Worm (Caenorhabditis elegans) whole organism, young adult: Measurements from ENCODE around the gene nos-3.

ENCODE experiments used
- B0336.3 ChIP-seq: fragments of 200-800 bp; sonication (Bioruptor generic); IDR thresholded peaks from 2 replicates; pipeline ENCODE4 v1.3.6; 2022; ENCODE audit warnings: missing genetic modification characterization, missing compliant biosample characterization
- C06A6.2 ChIP-seq: fragments of 200-800 bp; sonication (Bioruptor generic); conservative IDR thresholded peaks from 2 replicates; pipeline ENCODE4 v1.3.6; 2022; ENCODE audit warnings: missing genetic modification characterization, missing compliant biosample characterization
- F10E7.11 ChIP-seq: sonication (generic microtip); optimal IDR thresholded peaks from 2 replicates; lab custom pipeline; 2017; ENCODE audit warnings: mild to moderate bottlenecking, missing genetic modification characterization, moderate library complexity, missing compliant biosample characterization
- F37B4.10 ChIP-seq: fragments of 200-800 bp; sonication (Bioruptor generic); IDR thresholded peaks from 2 replicates; pipeline ENCODE4 v1.3.6; 2022; ENCODE audit warnings: missing genetic modification characterization, missing compliant biosample characterization
- K12H6.12 ChIP-seq: fragments of 200-800 bp; sonication (Bioruptor generic); optimal IDR thresholded peaks from 2 replicates; lab custom pipeline; 2018; ENCODE audit warnings: mild to moderate bottlenecking, missing genetic modification characterization, missing compliant biosample characterization
- Y56A3A.18 ChIP-seq: fragments of 200-800 bp; sonication (Bioruptor generic); IDR thresholded peaks from 2 replicates; pipeline ENCODE4 v1.3.6; 2022; ENCODE audit warnings: missing genetic modification reagents, missing genetic modification characterization, missing compliant biosample characterization
- Y67H2A.10 ChIP-seq: fragments of 200-800 bp; sonication (Bioruptor generic); conservative IDR thresholded peaks from 2 replicates; pipeline ENCODE4 v1.3.6; 2022; ENCODE audit warnings: missing genetic modification reagents, missing genetic modification characterization, missing compliant biosample characterization
- Y95B8A.8 ChIP-seq: fragments of 200-800 bp; sonication (Bioruptor generic); IDR thresholded peaks from 2 replicates; pipeline ENCODE4 v1.3.6; 2022; ENCODE audit warnings: missing genetic modification reagents, missing genetic modification characterization, missing compliant biosample characterization
- atf-7 ChIP-seq: sonication (generic microtip); optimal IDR thresholded peaks from 2 replicates; lab custom pipeline; 2017; ENCODE audit warnings: mild to moderate bottlenecking, missing genetic modification characterization, missing compliant biosample characterization
- attf-5 ChIP-seq: fragments of 200-800 bp; sonication (Bioruptor generic); optimal IDR thresholded peaks from 2 replicates; lab custom pipeline; 2018; ENCODE audit warnings: mild to moderate bottlenecking, missing genetic modification characterization, missing compliant biosample characterization
- ccch-3 ChIP-seq: fragments of 200-800 bp; sonication (Bioruptor generic); optimal IDR thresholded peaks from 2 replicates; lab custom pipeline; 2018; ENCODE audit warnings: mild to moderate bottlenecking, missing genetic modification characterization, missing compliant biosample characterization
- cebp-2 ChIP-seq: fragments of 200-800 bp; sonication (Bioruptor generic); IDR thresholded peaks from 2 replicates; pipeline ENCODE4 v1.3.6; 2022; ENCODE audit warnings: missing genetic modification characterization, missing compliant biosample characterization
- ceh-100 ChIP-seq: fragments of 200-800 bp; sonication (Bioruptor generic); IDR thresholded peaks from 2 replicates; pipeline ENCODE4 v1.3.6; 2022; ENCODE audit warnings: missing genetic modification reagents, missing genetic modification characterization, missing compliant biosample characterization
- die-1 ChIP-seq: sonication (generic microtip); optimal IDR thresholded peaks from 2 replicates; lab custom pipeline; 2016; ENCODE audit warnings: missing genotype, mild to moderate bottlenecking, missing genetic modification characterization, missing compliant biosample characterization
- dox-1 ChIP-seq: fragments of 200-800 bp; sonication (Bioruptor generic); IDR thresholded peaks from 2 replicates; pipeline ENCODE4 v1.3.6; 2022; ENCODE audit warnings: missing genetic modification reagents, missing genetic modification characterization, missing compliant biosample characterization
- dpff-1 ChIP-seq: sonication (generic microtip); optimal IDR thresholded peaks from 2 replicates; lab custom pipeline; 2017; ENCODE audit warnings: mild to moderate bottlenecking, missing genetic modification characterization, missing compliant biosample characterization
- ets-4 ChIP-seq: fragments of 200-800 bp; sonication (Bioruptor generic); optimal IDR thresholded peaks from 2 replicates; lab custom pipeline; 2018; ENCODE audit warnings: mild to moderate bottlenecking, missing genetic modification characterization, missing compliant biosample characterization
- gei-17 ChIP-seq: fragments of 200-800 bp; sonication (Bioruptor generic); optimal IDR thresholded peaks from 2 replicates; lab custom pipeline; 2018; ENCODE audit warnings: mild to moderate bottlenecking, missing genetic modification characterization, missing compliant biosample characterization
- hlh-12 ChIP-seq: sonication (generic microtip); optimal IDR thresholded peaks from 2 replicates; lab custom pipeline; 2016; ENCODE audit warnings: missing genetic modification characterization, missing compliant biosample characterization
- hmg-1.2 ChIP-seq: fragments of 200-800 bp; sonication (Bioruptor generic); IDR thresholded peaks from 2 replicates; pipeline ENCODE4 v1.3.6; 2022; ENCODE audit warnings: missing genetic modification reagents, missing genetic modification characterization, missing compliant biosample characterization
- hrde-1 ChIP-seq: sonication (generic microtip); optimal IDR thresholded peaks from 2 replicates; lab custom pipeline; 2016; ENCODE audit warnings: missing genetic modification characterization, mild to moderate bottlenecking, missing compliant biosample characterization, moderate library complexity, missing genotype, missing genetic modification reagents, borderline replicate concordance
- let-526 ChIP-seq: fragments of 200-800 bp; sonication (Bioruptor generic); IDR thresholded peaks from 2 replicates; pipeline ENCODE4 v1.3.6; 2022; ENCODE audit warnings: missing genetic modification reagents, missing genetic modification characterization, missing compliant biosample characterization
- lin-26 ChIP-seq: fragments of 200-800 bp; sonication (Bioruptor generic); IDR thresholded peaks from 2 replicates; pipeline ENCODE4 v1.3.6; 2022; ENCODE audit warnings: missing genetic modification reagents, missing genetic modification characterization, missing compliant biosample characterization
- lin-40 ChIP-seq: sonication (generic microtip); optimal IDR thresholded peaks from 2 replicates; lab custom pipeline; 2016; ENCODE audit warnings: missing genetic modification characterization, mild to moderate bottlenecking, missing compliant biosample characterization, missing genotype, missing genetic modification reagents
- madf-10 ChIP-seq: sonication (generic microtip); optimal IDR thresholded peaks from 2 replicates; lab custom pipeline; 2016; ENCODE audit warnings: mild to moderate bottlenecking, missing genetic modification characterization, missing compliant biosample characterization
- madf-8 ChIP-seq: fragments of 200-800 bp; sonication (Bioruptor generic); conservative IDR thresholded peaks from 2 replicates; pipeline ENCODE4 v1.3.6; 2022; ENCODE audit warnings: missing genetic modification reagents, missing genetic modification characterization, missing compliant biosample characterization
- mes-4 ChIP-seq: sonication (generic microtip); optimal IDR thresholded peaks from 2 replicates; lab custom pipeline; 2016; ENCODE audit warnings: missing genotype, missing genetic modification characterization, missing compliant biosample characterization
- nfya-1 ChIP-seq: sonication (generic microtip); optimal IDR thresholded peaks from 2 replicates; lab custom pipeline; 2017; ENCODE audit warnings: antibody characterized with exemption, missing compliant biosample characterization, missing genetic modification characterization, borderline replicate concordance; ENCODE audit not compliant: insufficient read depth
- nfya-2 ChIP-seq: fragments of 200-800 bp; sonication (Bioruptor generic); IDR thresholded peaks from 2 replicates; pipeline ENCODE4 v1.3.6; 2022; ENCODE audit warnings: missing genetic modification reagents, missing genetic modification characterization, missing compliant biosample characterization
- nhr-120 ChIP-seq: fragments of 200-800 bp; sonication (Bioruptor generic); IDR thresholded peaks from 2 replicates; pipeline ENCODE4 v1.3.6; 2022; ENCODE audit warnings: missing genetic modification characterization, missing compliant biosample characterization
- nhr-90 ChIP-seq: sonication (generic microtip); optimal IDR thresholded peaks from 2 replicates; lab custom pipeline; 2016; ENCODE audit warnings: missing genotype, mild to moderate bottlenecking, missing genetic modification characterization, missing compliant biosample characterization
- pbrm-1 ChIP-seq: fragments of 200-800 bp; sonication (Bioruptor generic); IDR thresholded peaks from 2 replicates; pipeline ENCODE4 v1.3.6; 2022; ENCODE audit warnings: missing genetic modification reagents, missing genetic modification characterization, missing compliant biosample characterization
- snpc-3.4 ChIP-seq: sonication (generic microtip); optimal IDR thresholded peaks from 2 replicates; lab custom pipeline; 2017; ENCODE audit warnings: missing genetic modification characterization, mild to moderate bottlenecking, missing compliant biosample characterization, antibody characterized with exemption, moderate library complexity, missing genotype, missing genetic modification reagents
- snpc-4 ChIP-seq, 5 experiments: fragments of 150-350 bp in 1 of 5; sonication (generic microtip) in 4 of 5; optimal IDR thresholded peaks; 2 replicates each; lab custom pipeline; 2014 to 2018; ENCODE audit warnings: missing genetic modification characterization in 5 of 5, missing biosample characterization in 3 of 5, antibody characterized with exemption in 2 of 5, mild to moderate bottlenecking in 2 of 5, missing compliant biosample characterization in 2 of 5, missing genotype in 2 of 5, moderate library complexity in 2 of 5, missing genetic modification reagents in 1 of 5
- somi-1 ChIP-seq: fragments of 200-800 bp; sonication (Bioruptor generic); optimal IDR thresholded peaks from 2 replicates; lab custom pipeline; 2018; ENCODE audit warnings: mild to moderate bottlenecking, missing genetic modification characterization, missing compliant biosample characterization
- tbp1 ChIP-seq: fragments of 200-800 bp; sonication (Bioruptor generic); optimal IDR thresholded peaks from 2 replicates; lab custom pipeline; 2018; ENCODE audit warnings: mild to moderate bottlenecking, missing genetic modification characterization, missing compliant biosample characterization
- tlf-1 ChIP-seq: fragments of 200-800 bp; sonication (Bioruptor generic); optimal IDR thresholded peaks from 2 replicates; lab custom pipeline; 2018; ENCODE audit warnings: mild to moderate bottlenecking, missing genetic modification characterization, missing compliant biosample characterization
- zfh-2 ChIP-seq: fragments of 200-800 bp; sonication (Bioruptor generic); conservative IDR thresholded peaks from 2 replicates; pipeline ENCODE4 v1.3.6; 2022; ENCODE audit warnings: missing genetic modification reagents, missing genetic modification characterization, missing compliant biosample characterization
- zim-3 ChIP-seq: sonication (generic microtip); optimal IDR thresholded peaks from 2 replicates; lab custom pipeline; 2017; ENCODE audit warnings: mild to moderate bottlenecking, missing genetic modification characterization, moderate library complexity, missing compliant biosample characterization
- ztf-25 ChIP-seq: fragments of 200-800 bp; sonication (Bioruptor generic); IDR thresholded peaks from 2 replicates; pipeline ENCODE4 v1.3.6; 2022; ENCODE audit warnings: missing genetic modification reagents, missing genetic modification characterization, missing compliant biosample characterization

nos-3 gene

DNA sequence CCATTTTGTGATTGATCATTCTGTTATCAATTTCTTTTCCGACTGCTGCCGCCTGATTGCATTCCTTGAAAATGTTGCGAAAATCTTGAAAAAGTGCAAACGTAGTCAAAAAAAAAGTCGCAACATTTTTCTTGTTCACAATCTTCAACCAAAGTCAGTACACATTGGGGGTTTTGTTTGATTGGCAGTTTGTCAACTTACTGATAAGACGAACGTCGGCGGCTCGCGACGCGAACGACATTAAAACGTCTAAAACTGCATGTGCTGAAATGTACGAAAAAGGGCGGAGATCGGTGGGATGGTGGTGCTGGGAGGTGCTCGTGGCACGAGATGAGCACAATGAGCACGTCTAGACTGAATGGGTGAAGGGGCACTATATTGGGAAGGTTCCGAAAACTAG lies 7.3 kb upstream of the nos-3 start (continued):
- TF ChIP-seq nfya-2 (GFP tag; lab: Robert Waterston, UW) (no peak), K12H6.12 (tag; lab: Kevin White, UChicago) (no peak), dpff-1 (no peak), hrde-1 (tag; lab: Kevin White, UChicago) (no peak), madf-10 (tag; lab: Kevin White, UChicago) (peak; percentile 12), somi-1 (GFP tag; lab: Kevin White, UChicago) (no peak), lin-40 (tag; lab: Kevin White, UChicago) (no peak), C06A6.2 (GFP tag; lab: Robert Waterston, UW) (no peak), dox-1 (peak; percentile 64), tbp1 (GFP tag; lab: Kevin White, UChicago) (peak; percentile 54), F37B4.10 (0 out of 2 replicates have a peak, but pooled peaks have one; percentile 30), zim-3 (tag; lab: Kevin White, UChicago) (peak; percentile 30), gei-17 (no peak), hlh-12 (tag; lab: Kevin White, UChicago) (no peak), pbrm-1 (GFP tag; lab: Robert Waterston, UW) (peak; percentile 30; the same call in 1 of the 2 replicates), B0336.3 (GFP tag; lab: Robert Waterston, UW) (peak; percentile 76; the same call in 1 of the 2 replicates), nhr-120 (GFP tag; lab: Robert Waterston, UW) (no peak), die-1 (tag; lab: Kevin White, UChicago) (no peak), Y56A3A.18 (GFP tag; lab: Robert Waterston, UW) (0 out of 2 replicates have a peak, but pooled peaks have one; percentile 40), nfya-1 (tag; lab: Kevin White, UChicago) (no peak), ccch-3 (GFP tag; lab: Kevin White, UChicago) (no peak), snpc-4 (GFP tag; optimal IDR thresholded peaks at IDR 0.05; lab: Kevin White, UChicago) (no peak), snpc-4 (tag; optimal IDR thresholded peaks at IDR 0.05; lab: Kevin White, UChicago) (peak in 3 of 4 experiments; percentile 3 to 31 (median 15)), ztf-25 (GFP tag; lab: Robert Waterston, UW) (peak; percentile 43; the same call in 1 of the 2 replicates), hmg-1.2 (GFP tag; lab: Robert Waterston, UW) (peak; percentile 35; the same call in 1 of the 2 replicates), atf-7 (tag; lab: Kevin White, UChicago) (peak; percentile 23), F10E7.11 (tag; lab: Kevin White, UChicago) (no peak), attf-5 (peak; percentile 70), ceh-100 (GFP tag; lab: Robert Waterston, UW) (no peak), lin-26 (GFP tag; lab: Robert Waterston, UW) (no peak), Y67H2A.10 (GFP tag; lab: Robert Waterston, UW) (no peak), snpc-3.4 (tag; lab: Kevin White, UChicago) (peak; percentile 16), madf-8 (GFP tag; lab: Robert Waterston, UW) (no peak), mes-4 (tag; lab: Kevin White, UChicago) (no peak), nhr-90 (tag; lab: Kevin White, UChicago) (peak; percentile 34), Y95B8A.8 (GFP tag; lab: Robert Waterston, UW) (0 out of 2 replicates have a peak, but pooled peaks have one; percentile 34), zfh-2 (no peak), tlf-1 (GFP tag; lab: Kevin White, UChicago) (peak; percentile 70), let-526 (GFP tag; lab: Robert Waterston, UW) (no peak), cebp-2 (GFP tag; lab: Robert Waterston, UW) (0 out of 2 replicates have a peak, but pooled peaks have one; percentile 64), ets-4 (GFP tag; lab: Kevin White, UChicago) (peak; percentile 42)
